Fruit fly (Drosophila melanogaster) whole organism, adult: Measurements from ENCODE around the gene CG32572.

Experiments used
- CG11617 ChIP-seq: fragments of 200-800 bp; sonication (Bioruptor generic); optimal IDR thresholded peaks from 2 replicates; lab custom pipeline; 2017; ENCODE audit warnings: mild to moderate bottlenecking, missing biosample characterization, missing genetic modification reagents, missing genetic modification characterization
- CG12768 ChIP-seq: fragments of 200-800 bp; sonication (Bioruptor generic); optimal IDR thresholded peaks from 2 replicates; lab custom pipeline; 2017; ENCODE audit warnings: missing biosample characterization, missing genetic modification characterization, mild to moderate bottlenecking, moderate library complexity, missing genetic modification reagents
- CG14711 ChIP-seq: fragments of 200-800 bp; sonication (Bioruptor generic); optimal IDR thresholded peaks from 2 replicates; lab custom pipeline; 2018; ENCODE audit warnings: missing biosample characterization, mild to moderate bottlenecking, missing genetic modification characterization, moderate library complexity
- CG1620 ChIP-seq: fragments of 200-800 bp; sonication (Bioruptor generic); optimal IDR thresholded peaks from 2 replicates; lab custom pipeline; 2016; ENCODE audit warnings: missing biosample characterization, missing genetic modification characterization
- CG33017 ChIP-seq: fragments of 200-800 bp; sonication (Bioruptor generic); optimal IDR thresholded peaks from 2 replicates; lab custom pipeline; 2018; ENCODE audit warnings: missing biosample characterization, mild to moderate bottlenecking, missing genetic modification characterization, moderate library complexity
- CG5204 ChIP-seq: fragments of 200-800 bp; sonication (Bioruptor generic); optimal IDR thresholded peaks from 2 replicates; lab custom pipeline; 2016; ENCODE audit warnings: missing biosample characterization, missing genetic modification characterization
- CG7045 ChIP-seq: fragments of 200-800 bp; sonication (Bioruptor generic); optimal IDR thresholded peaks from 2 replicates; lab custom pipeline; 2017; ENCODE audit warnings: missing biosample characterization, mild to moderate bottlenecking, missing genetic modification characterization
- CG7101 ChIP-seq: fragments of 200-800 bp; sonication (Bioruptor generic); optimal IDR thresholded peaks from 2 replicates; lab custom pipeline; 2018; ENCODE audit warnings: missing biosample characterization, mild to moderate bottlenecking, missing genetic modification characterization, moderate library complexity
- Clk ChIP-seq: fragments of 200-800 bp; sonication (Bioruptor generic); optimal IDR thresholded peaks from 2 replicates; lab custom pipeline; 2017; ENCODE audit warnings: missing biosample characterization, missing genetic modification characterization
- Crg-1 ChIP-seq: fragments of 200-800 bp; sonication (Bioruptor generic); optimal IDR thresholded peaks from 2 replicates; lab custom pipeline; 2016; ENCODE audit warnings: missing biosample characterization, missing genetic modification characterization
- Hr96 ChIP-seq: fragments of 200-800 bp; sonication (Bioruptor generic); optimal IDR thresholded peaks from 2 replicates; lab custom pipeline; 2016; ENCODE audit warnings: missing biosample characterization, missing genetic modification characterization
- Mnt ChIP-seq: fragments of 200-800 bp; sonication (Bioruptor generic); optimal IDR thresholded peaks from 2 replicates; lab custom pipeline; 2016; ENCODE audit warnings: missing biosample characterization, mild to moderate bottlenecking, missing genetic modification characterization
- bab1 ChIP-seq: fragments of 200-800 bp; sonication (Bioruptor generic); optimal IDR thresholded peaks from 3 replicates; lab custom pipeline; 2019; ENCODE audit warnings: missing biosample characterization, mild to moderate bottlenecking, missing genetic modification characterization, moderate library complexity
- cic ChIP-seq: fragments of 200-800 bp; sonication (Bioruptor generic); optimal IDR thresholded peaks from 2 replicates; lab custom pipeline; 2017; ENCODE audit warnings: missing biosample characterization, mild to moderate bottlenecking, missing genetic modification characterization, moderate library complexity
- cnc ChIP-seq, 2 experiments: fragments of >200 bp; optimal IDR thresholded peaks; 2 replicates each; lab custom pipeline; 2017
- kay ChIP-seq: fragments of 200-800 bp; sonication (Bioruptor generic); peaks from one replicate; lab custom pipeline; 2016; ENCODE audit warnings: missing biosample characterization, missing genetic modification characterization, borderline replicate concordance
- ovo ChIP-seq: fragments of 200-800 bp; sonication (Bioruptor generic); optimal IDR thresholded peaks from 2 replicates; lab custom pipeline; 2016; ENCODE audit warnings: missing biosample characterization, missing genetic modification characterization
- pad ChIP-seq: fragments of 200-800 bp; sonication (Bioruptor generic); optimal IDR thresholded peaks from 3 replicates; lab custom pipeline; 2017; ENCODE audit warnings: missing biosample characterization, missing genetic modification characterization, mild to moderate bottlenecking, moderate library complexity, missing genetic modification reagents
- tj ChIP-seq: fragments of 200-800 bp; sonication (Bioruptor generic); optimal IDR thresholded peaks from 3 replicates; lab custom pipeline; 2017; ENCODE audit warnings: missing biosample characterization, mild to moderate bottlenecking, missing genetic modification characterization, moderate library complexity
- toe ChIP-seq: fragments of 200-800 bp; sonication (Bioruptor generic); optimal IDR thresholded peaks from 2 replicates; lab custom pipeline; 2016; ENCODE audit warnings: missing biosample characterization, missing genetic modification characterization

CG32572 gene

DNA sequence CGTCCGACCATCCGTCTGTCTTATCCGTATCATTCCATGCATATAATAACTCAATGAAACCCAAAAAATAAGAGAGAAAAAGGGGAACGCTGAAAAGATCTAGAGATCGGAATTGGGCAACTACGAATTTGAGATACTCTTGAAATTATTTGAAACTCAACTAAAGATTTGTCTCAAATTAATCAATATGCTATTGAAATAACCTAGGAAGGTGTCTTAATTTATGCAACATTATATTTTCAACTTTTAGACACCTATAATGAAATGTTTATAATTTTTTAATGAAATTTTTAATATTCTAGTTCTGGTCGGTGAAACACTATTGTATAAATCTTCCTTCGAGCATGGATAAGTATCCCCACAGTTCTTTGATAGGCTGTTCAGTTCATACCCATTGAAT, 39.6 kb downstream of the CG32572 start:
- TF ChIP-seq CG12768 (GFP tag; lab: Kevin White, UChicago) (no peak), CG14711 (tag; lab: Kevin White, UChicago) (no peak), toe (no peak), Hr96 (GFP tag; lab: Kevin White, UChicago) (no peak)

DNA sequence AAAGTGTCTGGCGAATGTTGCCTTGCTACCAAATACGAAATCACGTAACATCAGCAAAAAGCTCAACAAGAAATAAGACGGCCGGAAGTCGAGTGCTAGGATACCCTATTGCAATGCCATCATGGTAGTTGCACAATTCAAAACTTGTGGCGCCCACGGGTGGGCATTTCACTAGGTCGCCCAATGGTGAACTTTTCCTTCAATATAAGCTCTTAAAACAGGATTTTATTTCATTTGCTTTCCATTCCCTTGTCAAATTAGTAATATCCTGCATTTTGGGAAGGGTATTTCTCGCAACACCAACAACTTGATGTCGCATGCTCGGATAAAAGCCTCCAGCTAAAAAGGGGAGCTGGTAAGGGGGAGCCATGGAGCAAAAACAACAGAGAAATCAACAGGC, 40.5 kb downstream of the CG32572 start:
- no peak for TF ChIP-seq pad (GFP tag; lab: Kevin White, UChicago)
- no peak for TF ChIP-seq Mnt
- TF ChIP-seq kay (GFP tag; lab: Kevin White, UChicago) = no peak
- TF ChIP-seq CG14711 (tag; lab: Kevin White, UChicago) = no peak
- no peak for TF ChIP-seq CG11617
- no peak for TF ChIP-seq tj (GFP tag; lab: Kevin White, UChicago)
- TF ChIP-seq ovo (GFP tag; lab: Kevin White, UChicago) = no peak
- TF ChIP-seq CG12768 (GFP tag; lab: Kevin White, UChicago) = no peak
- no peak for TF ChIP-seq CG7101 (tag; lab: Kevin White, UChicago)
- TF ChIP-seq toe = no peak
- TF ChIP-seq CG5204 = no peak
- TF ChIP-seq Hr96 (GFP tag; lab: Kevin White, UChicago) = no peak
- no peak for TF ChIP-seq CG33017 (tag; lab: Kevin White, UChicago)
- TF ChIP-seq Crg-1 (GFP tag; lab: Kevin White, UChicago) = no peak
- no peak for TF ChIP-seq bab1 (GFP tag; lab: Kevin White, UChicago)
- no peak for TF ChIP-seq CG1620 (GFP tag; lab: Kevin White, UChicago)

DNA sequence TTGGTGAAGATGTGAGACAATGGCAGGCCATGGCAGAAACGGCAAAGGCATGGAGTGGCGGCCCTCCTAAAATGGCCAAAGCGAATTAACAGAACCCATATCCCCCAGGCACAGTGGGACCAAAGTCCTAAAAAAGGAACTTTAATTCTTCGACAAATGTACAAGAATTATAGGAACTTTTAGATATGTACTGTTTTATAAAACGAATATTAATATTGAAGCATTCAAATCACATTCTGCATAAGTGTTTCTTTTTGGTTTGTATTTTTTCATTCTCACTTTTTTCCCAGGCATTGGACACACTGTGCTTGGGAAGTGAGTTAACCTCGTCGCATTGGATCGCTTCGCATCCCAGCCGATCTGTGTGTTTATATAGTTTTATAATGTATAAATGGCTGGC, 44.0 kb downstream of the CG32572 start:
- TF ChIP-seq tj (GFP tag; lab: Kevin White, UChicago) = no peak
- TF ChIP-seq CG14711 (tag; lab: Kevin White, UChicago) = no peak
- no peak for TF ChIP-seq CG5204
- TF ChIP-seq CG33017 (tag; lab: Kevin White, UChicago) = no peak
- no peak for TF ChIP-seq Mnt
- TF ChIP-seq ovo (GFP tag; lab: Kevin White, UChicago) = no peak
- TF ChIP-seq bab1 (GFP tag; lab: Kevin White, UChicago) = no peak
- no peak for TF ChIP-seq CG11617
- TF ChIP-seq pad (GFP tag; lab: Kevin White, UChicago) = no peak
- no peak for TF ChIP-seq CG1620 (GFP tag; lab: Kevin White, UChicago)
- TF ChIP-seq cic (GFP tag; lab: Kevin White, UChicago) = no peak
- no peak for TF ChIP-seq CG7101 (tag; lab: Kevin White, UChicago)
- TF ChIP-seq Hr96 (GFP tag; lab: Kevin White, UChicago) = no peak
- no peak for TF ChIP-seq CG12768 (GFP tag; lab: Kevin White, UChicago)
- TF ChIP-seq Clk (GFP tag; lab: Kevin White, UChicago) = no peak
- TF ChIP-seq Crg-1 (GFP tag; lab: Kevin White, UChicago) = no peak
- TF ChIP-seq cnc (optimal IDR thresholded peaks at IDR 0.05; lab: Kevin White, UChicago) = no peak
- no peak for TF ChIP-seq toe
- no peak for TF ChIP-seq kay (GFP tag; lab: Kevin White, UChicago)

dm6 chrX:16765809-16766208, 44.8 kb downstream of the CG32572 start:
- no peak for TF ChIP-seq CG5204
- no peak for TF ChIP-seq Hr96 (GFP tag; lab: Kevin White, UChicago)
- no peak for TF ChIP-seq toe
- no peak for TF ChIP-seq CG33017 (tag; lab: Kevin White, UChicago)
- no peak for TF ChIP-seq Mnt
- no peak for TF ChIP-seq pad (GFP tag; lab: Kevin White, UChicago)
- no peak for TF ChIP-seq kay (GFP tag; lab: Kevin White, UChicago)
- no peak for TF ChIP-seq CG12768 (GFP tag; lab: Kevin White, UChicago)
- TF ChIP-seq cic (GFP tag; lab: Kevin White, UChicago) = no peak
- no peak for TF ChIP-seq cnc (optimal IDR thresholded peaks at IDR 0.05; lab: Kevin White, UChicago)
- no peak for TF ChIP-seq CG14711 (tag; lab: Kevin White, UChicago)
- no peak for TF ChIP-seq tj (GFP tag; lab: Kevin White, UChicago)
- TF ChIP-seq CG1620 (GFP tag; lab: Kevin White, UChicago) = no peak
- no peak for TF ChIP-seq Clk (GFP tag; lab: Kevin White, UChicago)

DNA sequence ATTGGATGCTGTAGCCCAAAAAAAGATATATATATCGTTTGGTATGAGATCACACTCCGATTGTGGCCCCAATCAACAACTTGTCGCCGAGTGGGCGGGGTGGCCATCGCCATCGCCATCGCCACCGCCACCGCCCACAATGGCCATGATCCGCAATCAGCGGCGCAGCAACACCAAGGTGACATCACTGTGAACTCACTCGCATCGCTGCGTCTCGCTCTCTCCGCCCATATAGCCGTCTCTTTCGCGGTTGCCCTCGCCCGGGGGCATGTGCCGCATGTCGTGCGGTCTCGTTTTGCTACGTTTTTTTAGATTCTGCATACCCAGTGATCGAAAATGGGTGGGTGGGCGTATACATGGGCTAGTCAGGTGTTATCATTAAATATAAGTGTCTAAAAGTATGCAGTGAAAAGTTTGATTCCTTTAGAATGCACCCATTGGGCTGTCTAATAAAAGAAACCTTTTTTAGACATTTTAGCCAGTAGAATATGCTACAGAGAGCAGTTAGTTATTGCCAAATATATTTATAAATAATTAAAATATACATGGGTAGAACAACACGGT, 46.0 kb downstream of the CG32572 start:
- no peak for TF ChIP-seq ovo (GFP tag; lab: Kevin White, UChicago)
- TF ChIP-seq CG33017 (tag; lab: Kevin White, UChicago) = no peak
- TF ChIP-seq Mnt = no peak
- TF ChIP-seq cnc (optimal IDR thresholded peaks at IDR 0.05; lab: Kevin White, UChicago) = no peak
- TF ChIP-seq Clk (GFP tag; lab: Kevin White, UChicago) = no peak
- TF ChIP-seq bab1 (GFP tag; lab: Kevin White, UChicago) = no peak

- TF ChIP-seq CG12768 (GFP tag; lab: Kevin White, UChicago) (no peak), toe (no peak), CG14711 (tag; lab: Kevin White, UChicago) (no peak), Crg-1 (GFP tag; lab: Kevin White, UChicago) (no peak), CG11617 (no peak), Clk (GFP tag; lab: Kevin White, UChicago) (no peak), Hr96 (GFP tag; lab: Kevin White, UChicago) (no peak), CG33017 (tag; lab: Kevin White, UChicago) (no peak), CG7101 (tag; lab: Kevin White, UChicago) (no peak), CG5204 (no peak), ovo (GFP tag; lab: Kevin White, UChicago) (no peak), CG1620 (GFP tag; lab: Kevin White, UChicago) (no peak), Mnt (no peak), kay (GFP tag; lab: Kevin White, UChicago) (no peak), bab1 (GFP tag; lab: Kevin White, UChicago) (no peak), CG7045 (no peak)
Observed at dm6 chrX:16768770-16769169, 47.8 kb downstream of the CG32572 start.
